Worm (Caenorhabditis elegans): ENCODE results near the gene ZC190.7.

- TF ChIP-seq egl-27 (tag; optimal IDR thresholded peaks at IDR 0.05) (no peak), nhr-11 (tag; optimal IDR thresholded peaks at IDR 0.05) (no peak), ama-1 (optimal IDR thresholded peaks at IDR 0.05) (no peak)
These were observed 48.9 kb downstream of the ZC190.7 start, which contains the start of the genes F28A12.10 and acd-4 for ce11 chrV:8637666-8638271.

Data from whole organism, L4 larva.